Fruit fly (Drosophila melanogaster): ENCODE results near the gene CG5665.

The CG5665 gene

DNA sequence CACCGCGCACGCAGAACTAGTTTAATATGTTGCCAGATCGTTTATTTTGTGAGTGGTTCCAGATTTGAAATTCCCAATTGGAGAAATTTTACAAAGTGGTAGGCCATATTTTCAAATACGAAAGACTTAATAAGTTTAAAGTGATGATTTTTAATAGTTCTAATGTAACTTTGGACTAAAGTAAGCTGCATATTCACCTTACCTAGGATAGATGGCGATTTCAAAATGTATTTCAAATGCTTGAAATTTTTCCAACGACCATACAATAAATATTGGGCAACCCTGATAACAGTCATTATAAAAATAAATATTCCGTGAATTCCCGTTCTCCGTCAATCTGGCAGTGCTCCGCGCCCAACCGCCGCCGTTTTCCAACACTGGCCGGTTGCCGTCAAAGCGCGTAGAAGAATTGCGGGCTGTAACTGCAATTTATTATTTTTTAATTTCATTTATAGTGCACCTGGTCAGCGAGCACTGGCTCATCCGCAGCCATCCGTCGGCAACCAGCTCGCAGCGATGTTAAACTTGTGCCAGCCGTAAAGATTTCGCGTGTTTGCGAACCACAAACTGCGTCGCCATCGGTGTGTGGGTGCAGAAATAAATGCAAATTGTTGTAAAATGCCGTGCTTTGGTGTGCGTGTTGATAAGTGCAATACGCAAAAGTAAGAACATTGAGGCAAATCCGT, 17.7 kb downstream of the CG5665 start, which contains the start of the genes Ide and RhoBTB:
Ide (minus strand) TSS at position 19 of the 686 bp plus-strand sequence.
RhoBTB (plus strand) TSS at position 365 of the 686 bp plus-strand sequence.
- TF ChIP-seq insv (optimal IDR thresholded peaks at IDR 0.05) (no peak), Myc (optimal IDR thresholded peaks at IDR 0.05) (no peak), h (optimal IDR thresholded peaks at IDR 0.05) (no peak), ttk (optimal IDR thresholded peaks at IDR 0.05) (no peak), psq (optimal IDR thresholded peaks at IDR 0.05) (no peak), Sin3A (optimal IDR thresholded peaks at IDR 0.05) (no peak)

DNA sequence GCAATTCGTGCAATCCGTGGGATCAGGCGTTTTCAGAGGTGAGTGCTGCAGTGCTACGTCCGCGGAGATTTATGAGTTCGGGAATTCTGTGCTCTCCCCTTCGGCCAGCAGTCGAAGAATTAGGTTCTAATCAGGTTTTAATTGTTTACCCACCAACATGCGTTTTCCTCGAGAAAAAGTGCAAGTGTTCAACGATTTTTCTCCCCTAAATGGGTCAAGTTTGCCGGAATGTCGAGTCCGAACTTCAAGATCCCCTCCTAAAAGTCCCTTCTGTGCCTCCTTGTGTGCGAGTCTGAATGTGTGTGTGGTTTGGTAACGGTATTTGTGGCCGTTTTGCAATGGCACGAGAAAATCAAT, 18.2 kb downstream of the CG5665 start:
- TF ChIP-seq h (optimal IDR thresholded peaks at IDR 0.05), result no peak
- TF ChIP-seq insv (optimal IDR thresholded peaks at IDR 0.05), result no peak
- no peak for TF ChIP-seq psq (optimal IDR thresholded peaks at IDR 0.05)
- no peak for TF ChIP-seq ttk (optimal IDR thresholded peaks at IDR 0.05)
- no peak for TF ChIP-seq Sin3A (optimal IDR thresholded peaks at IDR 0.05)
- TF ChIP-seq Myc (optimal IDR thresholded peaks at IDR 0.05), result no peak

DNA sequence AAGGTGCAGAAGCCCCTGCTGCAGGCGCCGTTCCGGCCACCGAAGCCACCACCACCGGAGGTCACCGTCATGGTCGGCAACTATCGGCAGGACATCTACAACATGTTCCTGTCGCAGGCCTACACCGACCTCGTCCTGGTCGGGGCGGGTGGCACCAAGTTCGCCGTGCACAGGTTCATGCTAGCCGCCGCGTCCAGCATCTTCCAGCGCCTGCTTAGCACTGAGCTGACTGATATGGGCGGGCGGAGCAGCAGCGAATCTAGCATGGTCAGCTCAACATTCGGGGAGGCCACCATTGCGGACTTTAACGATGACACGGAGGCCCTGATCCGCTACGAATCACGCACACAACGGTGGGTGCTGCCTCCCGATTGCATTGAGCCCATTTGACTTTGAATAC, 21.2 kb downstream of the CG5665 start:
- TF ChIP-seq Myc (optimal IDR thresholded peaks at IDR 0.05), result no peak
- TF ChIP-seq h (optimal IDR thresholded peaks at IDR 0.05), result no peak
- TF ChIP-seq psq (optimal IDR thresholded peaks at IDR 0.05), result no peak
- no peak for TF ChIP-seq Sin3A (optimal IDR thresholded peaks at IDR 0.05)
- TF ChIP-seq ttk (optimal IDR thresholded peaks at IDR 0.05), result no peak
- TF ChIP-seq insv (optimal IDR thresholded peaks at IDR 0.05), result no peak

DNA sequence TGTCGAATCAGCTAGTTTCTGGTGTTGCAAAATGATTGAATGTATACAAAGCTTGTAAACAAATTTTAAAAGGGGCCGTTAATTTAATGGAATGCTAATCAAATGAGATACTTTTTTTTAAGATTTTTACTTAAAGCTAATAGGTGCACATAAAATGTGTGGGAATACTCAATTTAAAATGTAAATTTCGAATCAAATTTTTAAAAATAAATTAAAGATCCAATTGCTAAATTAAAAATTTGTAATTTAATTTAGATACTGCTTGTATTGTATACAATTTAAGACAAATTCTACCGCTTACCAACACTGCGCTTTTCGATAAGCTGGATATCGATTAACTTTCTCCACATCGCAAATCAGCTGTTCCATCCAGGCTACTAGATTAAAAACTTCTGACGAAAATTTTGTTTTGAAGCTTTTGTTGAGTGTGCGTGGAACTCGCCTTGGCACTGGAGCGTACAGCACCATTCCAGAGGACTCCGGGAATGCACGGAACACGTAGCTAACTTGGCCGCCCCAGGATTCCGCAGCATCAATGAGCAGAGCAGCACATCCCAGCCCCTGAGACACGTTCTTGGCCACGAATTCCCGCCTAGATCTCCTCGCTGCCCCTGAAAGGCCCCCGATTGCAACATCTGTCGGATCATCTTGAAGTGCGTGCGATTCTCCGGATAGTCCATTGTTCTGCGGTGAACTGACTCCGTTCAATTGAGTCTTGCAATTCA, 25.9 kb downstream of the CG5665 start, which contains the start of the genes CG5498 and fbl:
CG5498 (minus strand) TSS at position 24 of the 725 bp plus-strand sequence.
fbl (plus strand) TSS at position 344 of the 725 bp plus-strand sequence.
- TF ChIP-seq h (optimal IDR thresholded peaks at IDR 0.05), result no peak

DNA sequence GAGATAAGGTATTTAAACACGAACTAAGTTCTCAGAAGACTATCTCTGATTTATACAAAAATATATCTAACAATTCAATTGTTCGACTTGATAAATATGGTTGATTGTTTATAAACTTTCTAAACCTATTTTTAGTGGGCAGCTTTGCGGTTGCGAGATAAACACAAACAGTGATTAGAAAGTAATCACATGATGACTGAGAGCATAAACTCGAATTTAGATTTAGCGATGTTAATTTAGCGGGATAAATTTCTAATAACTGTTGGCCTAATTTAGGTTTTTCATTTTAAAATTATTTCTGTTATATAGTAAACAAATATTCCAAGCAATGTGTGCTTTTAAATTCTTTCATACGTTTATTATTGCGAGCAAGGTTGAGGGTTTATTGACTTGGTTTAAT, 26.7 kb downstream of the CG5665 start:
- TF ChIP-seq insv (optimal IDR thresholded peaks at IDR 0.05) (no peak), ttk (optimal IDR thresholded peaks at IDR 0.05) (no peak), psq (optimal IDR thresholded peaks at IDR 0.05) (no peak), Myc (optimal IDR thresholded peaks at IDR 0.05) (no peak), h (optimal IDR thresholded peaks at IDR 0.05) (no peak), Sin3A (optimal IDR thresholded peaks at IDR 0.05) (no peak)

DNA sequence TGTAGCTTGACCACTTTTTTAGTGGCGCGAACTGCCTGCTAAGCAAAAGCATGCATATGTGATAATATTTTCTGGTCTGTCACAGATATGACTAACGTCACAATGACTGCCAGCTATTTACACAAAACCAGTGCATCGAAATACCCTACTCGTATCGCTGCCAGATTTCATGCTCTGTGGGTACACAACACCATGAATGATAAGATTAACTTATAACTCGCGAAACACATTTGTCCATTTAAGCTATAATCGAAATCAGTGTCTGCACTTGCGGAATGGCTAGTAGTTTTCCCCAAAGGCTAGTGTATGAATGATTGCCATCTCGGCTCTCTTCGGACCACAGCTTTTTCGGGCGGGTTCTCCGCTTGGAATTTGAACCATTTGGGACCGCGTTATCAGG, 27.1 kb downstream of the CG5665 start:
- TF ChIP-seq h (optimal IDR thresholded peaks at IDR 0.05) (no peak), Sin3A (optimal IDR thresholded peaks at IDR 0.05) (no peak), psq (optimal IDR thresholded peaks at IDR 0.05) (no peak), insv (optimal IDR thresholded peaks at IDR 0.05) (no peak), ttk (optimal IDR thresholded peaks at IDR 0.05) (no peak), Myc (optimal IDR thresholded peaks at IDR 0.05) (no peak)

DNA sequence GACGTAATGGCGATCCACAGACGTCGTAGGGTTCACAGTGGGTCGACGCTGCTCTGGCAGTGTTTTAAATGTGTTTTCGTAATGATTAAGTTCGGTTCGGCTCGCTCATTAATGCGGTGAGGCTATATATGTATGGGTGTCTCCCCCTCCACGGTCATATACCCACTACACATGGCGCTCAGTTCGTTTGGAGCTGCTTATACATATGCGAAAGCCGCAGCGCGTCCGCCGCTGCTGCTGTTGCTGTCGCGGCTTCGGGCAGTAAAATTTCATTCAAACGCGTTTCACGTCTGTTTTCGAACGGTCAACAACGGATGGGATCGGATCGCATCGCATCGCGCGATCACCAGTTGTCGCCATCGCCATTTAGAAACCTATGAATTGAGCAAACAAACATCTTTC, 27.7 kb downstream of the CG5665 start:
- TF ChIP-seq Myc (optimal IDR thresholded peaks at IDR 0.05) (no peak), insv (optimal IDR thresholded peaks at IDR 0.05) (no peak), Sin3A (optimal IDR thresholded peaks at IDR 0.05) (no peak), h (optimal IDR thresholded peaks at IDR 0.05) (no peak), psq (optimal IDR thresholded peaks at IDR 0.05) (no peak), ttk (optimal IDR thresholded peaks at IDR 0.05) (no peak)

DNA sequence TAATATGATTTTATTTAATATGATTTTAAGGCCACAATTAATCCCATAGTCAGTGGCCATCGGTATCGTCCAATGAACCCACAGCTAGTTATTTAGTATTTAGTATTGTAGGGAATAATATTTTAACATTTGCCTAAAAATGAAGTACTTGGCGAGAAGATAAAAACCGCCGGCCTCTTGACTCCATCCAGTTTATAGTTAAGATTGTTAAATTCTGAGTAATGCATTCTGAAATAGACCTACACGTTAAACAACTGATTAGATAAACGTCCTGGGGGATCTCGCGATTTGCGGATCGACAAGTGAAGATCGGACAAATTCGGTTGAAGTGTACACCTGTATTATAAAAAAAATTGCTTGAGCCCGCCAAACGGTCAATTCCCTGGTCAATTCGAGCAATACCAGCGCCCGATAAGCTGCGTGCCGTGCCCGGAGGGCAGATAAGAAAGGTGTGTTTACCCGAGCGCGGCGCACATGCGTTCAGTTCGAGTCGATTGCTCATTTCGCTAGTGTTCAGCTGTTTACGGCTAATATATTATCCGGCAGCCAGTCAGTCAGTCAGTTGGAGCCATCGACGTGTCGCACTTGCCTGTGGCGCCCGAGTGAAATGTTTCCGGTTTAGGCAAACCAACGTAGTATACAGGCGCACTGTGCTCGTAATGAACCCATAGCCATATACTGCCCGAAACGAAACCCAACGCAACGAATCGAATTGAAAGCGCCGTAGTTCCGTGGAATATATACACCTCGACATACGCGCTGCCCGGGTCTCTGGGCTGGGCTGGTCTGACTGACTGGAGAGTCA, 28.9 kb downstream of the CG5665 start:
- no peak for TF ChIP-seq h (optimal IDR thresholded peaks at IDR 0.05)
- no peak for TF ChIP-seq ttk (optimal IDR thresholded peaks at IDR 0.05)
- TF ChIP-seq Myc (optimal IDR thresholded peaks at IDR 0.05), result no peak
- TF ChIP-seq insv (optimal IDR thresholded peaks at IDR 0.05), result no peak
- TF ChIP-seq psq (optimal IDR thresholded peaks at IDR 0.05), result no peak
- no peak for TF ChIP-seq Sin3A (optimal IDR thresholded peaks at IDR 0.05)

DNA sequence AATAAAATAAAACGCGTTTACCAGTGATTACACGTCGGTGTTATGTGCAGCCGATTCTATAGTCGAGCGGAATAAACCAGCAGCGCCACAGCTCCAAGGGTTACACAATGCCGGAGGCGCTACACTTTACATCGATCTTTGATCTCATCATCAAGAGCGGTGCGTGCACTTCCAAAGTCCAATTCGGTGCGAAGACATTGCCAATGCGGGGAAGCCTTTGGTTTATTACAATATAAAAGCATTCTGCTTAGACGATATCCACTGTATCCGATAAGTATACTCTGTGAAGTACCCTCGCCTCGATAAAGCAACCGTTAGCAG, 29.5 kb downstream of the CG5665 start:
- no peak for TF ChIP-seq h (optimal IDR thresholded peaks at IDR 0.05)

DNA sequence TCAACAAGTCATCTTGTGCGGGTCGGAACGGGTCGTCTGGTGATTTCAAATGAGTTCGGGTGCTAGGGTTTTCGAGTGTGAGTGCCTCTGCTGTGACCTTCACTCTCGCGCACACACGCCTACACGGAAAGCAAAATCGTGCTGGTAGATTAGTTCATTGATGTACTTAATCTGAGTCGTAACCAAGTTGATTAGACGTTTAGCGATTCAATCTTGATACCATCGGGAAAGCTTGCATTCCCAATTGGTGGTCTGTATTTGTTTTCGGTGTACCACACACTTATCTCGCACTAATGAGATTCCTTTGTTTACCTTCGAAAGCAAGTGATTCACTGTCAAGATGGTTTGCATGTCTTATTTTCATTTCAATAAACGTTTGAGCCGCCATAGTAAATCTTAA, 30.7 kb downstream of the CG5665 start:
- TF ChIP-seq Sin3A (optimal IDR thresholded peaks at IDR 0.05) (no peak), ttk (optimal IDR thresholded peaks at IDR 0.05) (no peak), insv (optimal IDR thresholded peaks at IDR 0.05) (no peak), Myc (optimal IDR thresholded peaks at IDR 0.05) (no peak), psq (optimal IDR thresholded peaks at IDR 0.05) (no peak), h (optimal IDR thresholded peaks at IDR 0.05) (no peak)

DNA sequence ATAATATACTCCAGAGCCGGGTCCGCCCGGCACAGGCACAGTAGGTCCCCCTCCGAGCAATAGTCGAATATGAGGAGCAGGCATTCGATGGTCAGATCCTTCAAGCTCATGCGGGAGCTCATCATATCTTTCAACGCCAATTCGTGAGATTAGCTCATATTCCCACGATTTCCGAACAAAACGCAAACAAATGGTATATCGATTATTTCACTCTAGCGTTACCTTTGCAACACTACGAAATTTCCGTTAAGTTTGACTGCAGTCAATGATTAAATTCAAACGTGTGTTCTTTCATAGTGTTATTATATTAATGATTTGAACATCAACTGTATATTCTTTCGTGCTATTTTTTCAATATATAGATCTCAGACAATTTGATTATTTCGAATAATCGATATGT, 35.0 kb downstream of the CG5665 start, which contains the start of gene CG33969:
CG33969 (minus strand) TSS at position 197 of the 400 bp plus-strand sequence.
- TF ChIP-seq ttk (optimal IDR thresholded peaks at IDR 0.05), result no peak
- TF ChIP-seq h (optimal IDR thresholded peaks at IDR 0.05), result no peak
- TF ChIP-seq Myc (optimal IDR thresholded peaks at IDR 0.05), result no peak
- TF ChIP-seq Sin3A (optimal IDR thresholded peaks at IDR 0.05), result no peak
- TF ChIP-seq psq (optimal IDR thresholded peaks at IDR 0.05), result no peak
- TF ChIP-seq insv (optimal IDR thresholded peaks at IDR 0.05), result no peak

DNA sequence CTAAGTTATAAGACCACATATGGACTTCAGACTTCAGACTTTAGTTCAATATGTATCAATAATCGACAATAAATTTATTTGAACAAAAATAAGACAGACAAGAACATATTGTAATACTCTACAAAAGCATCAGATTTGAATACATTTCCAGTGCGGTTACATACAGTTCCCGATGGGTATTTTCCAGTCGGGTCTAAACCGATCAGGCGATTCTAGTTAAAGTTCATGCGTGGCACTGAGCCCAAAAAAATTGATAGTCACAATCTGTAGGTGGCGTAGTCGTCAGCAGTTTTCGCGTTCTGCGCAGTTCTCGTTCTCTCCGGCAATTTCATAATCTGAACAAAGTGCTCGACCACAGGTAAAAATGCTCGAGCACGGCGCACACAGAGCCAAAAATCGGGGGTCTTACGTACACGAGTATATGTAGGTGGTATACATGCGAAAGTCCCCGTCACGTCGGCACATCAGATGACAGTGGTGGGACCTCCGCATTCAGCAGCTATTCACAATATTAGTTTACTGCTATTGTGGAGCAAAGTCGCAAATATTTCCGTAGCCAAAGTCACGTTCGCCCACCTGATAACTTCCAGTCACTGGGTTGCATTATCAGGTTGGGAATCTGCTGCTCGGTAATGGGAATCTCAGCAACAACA, 37.1 kb downstream of the CG5665 start:
- TF ChIP-seq h (optimal IDR thresholded peaks at IDR 0.05), result no peak
- no peak for TF ChIP-seq ttk (optimal IDR thresholded peaks at IDR 0.05)
- no peak for TF ChIP-seq Sin3A (optimal IDR thresholded peaks at IDR 0.05)
- TF ChIP-seq insv (optimal IDR thresholded peaks at IDR 0.05), result no peak
- no peak for TF ChIP-seq Myc (optimal IDR thresholded peaks at IDR 0.05)
- no peak for TF ChIP-seq psq (optimal IDR thresholded peaks at IDR 0.05)

Measured in Kc167 (cell line).